Fruit fly (Drosophila melanogaster): ENCODE results near the gene CG11147.

The CG11147 gene

dm6 chr2L:5751448-5751847 is 10.4 kb upstream of the CG11147 start (continued):
- TF ChIP-seq CG6276 (GFP tag; optimal IDR thresholded peaks at IDR 0.05): no peak
- TF ChIP-seq CG34406 (GFP tag; optimal IDR thresholded peaks at IDR 0.05): peak; percentile 26
- TF ChIP-seq Hr4 (GFP tag; optimal IDR thresholded peaks at IDR 0.05): peak; percentile 11
- TF ChIP-seq Eip78C (GFP tag): peak; percentile 91
- peak; percentile 53 for TF ChIP-seq CG31627 (GFP tag; optimal IDR thresholded peaks at IDR 0.05)
- TF ChIP-seq Smox (GFP tag; optimal IDR thresholded peaks at IDR 0.05): peak; percentile 33
- no peak for TF ChIP-seq CG16779 (tag; optimal IDR thresholded peaks at IDR 0.05)
- TF ChIP-seq CG10631 (GFP tag; optimal IDR thresholded peaks at IDR 0.05): peak; percentile 57
- TF ChIP-seq Ets96B (tag; optimal IDR thresholded peaks at IDR 0.05): peak; percentile 75
- peak; percentile 58 for TF ChIP-seq Sox102F (GFP tag; optimal IDR thresholded peaks at IDR 0.05)
- no peak for TF ChIP-seq Eip93F (GFP tag; optimal IDR thresholded peaks at IDR 0.05)
- TF ChIP-seq CG6808 (GFP tag; optimal IDR thresholded peaks at IDR 0.05): peak; percentile 61
- no peak for TF ChIP-seq eg (GFP tag; IDR thresholded peaks at IDR 0.05)
- TF ChIP-seq CG3919 (GFP tag; optimal IDR thresholded peaks at IDR 0.05): peak; percentile 55
- peak; percentile 60 for TF ChIP-seq OdsH (GFP tag; optimal IDR thresholded peaks at IDR 0.05)
- TF ChIP-seq fd85E (GFP tag; optimal IDR thresholded peaks at IDR 0.05): no peak
- TF ChIP-seq fd59A (GFP tag; optimal IDR thresholded peaks at IDR 0.05): peak; percentile 41
- peak; percentile 47 to 78 for TF ChIP-seq ss (GFP tag; optimal IDR thresholded peaks at IDR 0.05)
- no peak for TF ChIP-seq Blimp-1 (GFP tag; optimal IDR thresholded peaks at IDR 0.05)
- TF ChIP-seq Hr38 (GFP tag; optimal IDR thresholded peaks at IDR 0.05): no peak
- TF ChIP-seq Lpt (GFP tag; optimal IDR thresholded peaks at IDR 0.05): peak; percentile 3
- peak; percentile 27 for TF ChIP-seq Sox14 (GFP tag; optimal IDR thresholded peaks at IDR 0.05)
- no peak for TF ChIP-seq dac (GFP tag; optimal IDR thresholded peaks at IDR 0.05)
- peak; percentile 21 for TF ChIP-seq CG9139 (GFP tag; optimal IDR thresholded peaks at IDR 0.05)
- TF ChIP-seq topi (GFP tag; optimal IDR thresholded peaks at IDR 0.05): peak; percentile 49
- no peak for TF ChIP-seq fkh (GFP tag; optimal IDR thresholded peaks at IDR 0.05)
- peak; percentile 56 for TF ChIP-seq CG6792 (GFP tag; optimal IDR thresholded peaks at IDR 0.05)
- TF ChIP-seq Gug (GFP tag; IDR thresholded peaks at IDR 0.05): no peak
- TF ChIP-seq CG15336 (GFP tag; IDR thresholded peaks at IDR 0.05): no peak
- TF ChIP-seq dsx (GFP tag; optimal IDR thresholded peaks at IDR 0.05; ENCODE audit: poor library complexity, severe bottlenecking): peak; percentile 68
- TF ChIP-seq pdm3 (GFP tag; optimal IDR thresholded peaks at IDR 0.05): peak; percentile 57
- peak; percentile 5 for TF ChIP-seq CG1621 (tag; optimal IDR thresholded peaks at IDR 0.05)
- no peak for TF ChIP-seq CG6854 (GFP tag; optimal IDR thresholded peaks at IDR 0.05)
- TF ChIP-seq CG8119 (GFP tag; IDR thresholded peaks at IDR 0.05): peak; percentile 40; the same call in 1 of the 3 replicates

- TF ChIP-seq esn (GFP tag; optimal IDR thresholded peaks at IDR 0.05): peak; percentile 1
- TF ChIP-seq CG11294 (GFP tag; IDR thresholded peaks at IDR 0.05): no peak
- no peak for TF ChIP-seq fd59A (GFP tag; optimal IDR thresholded peaks at IDR 0.05)
- TF ChIP-seq CG16779 (tag; optimal IDR thresholded peaks at IDR 0.05): no peak
- peak; percentile 2 for TF ChIP-seq CG3919 (GFP tag; optimal IDR thresholded peaks at IDR 0.05)
- no peak for TF ChIP-seq CG15336 (GFP tag; IDR thresholded peaks at IDR 0.05)
- no peak for TF ChIP-seq CG8632 (GFP tag; optimal IDR thresholded peaks at IDR 0.05)
- TF ChIP-seq Blimp-1 (GFP tag; optimal IDR thresholded peaks at IDR 0.05): no peak
- no peak for TF ChIP-seq Sox102F (GFP tag; optimal IDR thresholded peaks at IDR 0.05)
- TF ChIP-seq Eip78C (GFP tag): peak; percentile 62
- no peak for TF ChIP-seq lz (GFP tag; optimal IDR thresholded peaks at IDR 0.05)
- TF ChIP-seq CG6808 (GFP tag; optimal IDR thresholded peaks at IDR 0.05): no peak
- no peak for TF ChIP-seq CG10669 (GFP tag; optimal IDR thresholded peaks at IDR 0.05)
- peak; percentile 18 for TF ChIP-seq pdm3 (GFP tag; optimal IDR thresholded peaks at IDR 0.05)
- TF ChIP-seq Ets96B (tag; optimal IDR thresholded peaks at IDR 0.05): peak; percentile 6
- TF ChIP-seq CG1621 (tag; optimal IDR thresholded peaks at IDR 0.05): no peak
- TF ChIP-seq Smox (GFP tag; optimal IDR thresholded peaks at IDR 0.05): no peak
- peak; percentile 19 for TF ChIP-seq CG31627 (GFP tag; optimal IDR thresholded peaks at IDR 0.05)
- no peak for TF ChIP-seq Sox15 (GFP tag; optimal IDR thresholded peaks at IDR 0.05)
- peak; percentile 25 for TF ChIP-seq Met (GFP tag; optimal IDR thresholded peaks at IDR 0.05)
- no peak for TF ChIP-seq topi (GFP tag; optimal IDR thresholded peaks at IDR 0.05)
- no peak for TF ChIP-seq net (GFP tag; optimal IDR thresholded peaks at IDR 0.05)
- TF ChIP-seq CG32006 (GFP tag; optimal IDR thresholded peaks at IDR 0.05): no peak
- TF ChIP-seq Hr39 (GFP tag; optimal IDR thresholded peaks at IDR 0.05): no peak
- peak; percentile 14 for TF ChIP-seq OdsH (GFP tag; optimal IDR thresholded peaks at IDR 0.05)
- no peak for TF ChIP-seq CG6276 (GFP tag; optimal IDR thresholded peaks at IDR 0.05)
- no peak for TF ChIP-seq cyc (GFP tag; optimal IDR thresholded peaks at IDR 0.05)
- TF ChIP-seq Hr4 (GFP tag; optimal IDR thresholded peaks at IDR 0.05): no peak
- peak; percentile 69 for TF ChIP-seq svp (GFP tag)
Observed at dm6 chr2L:5748188-5748587, 7.1 kb upstream of the CG11147 start.
